Worm (Caenorhabditis elegans): Measurements from ENCODE around the gene T14B4.20.

ce11 chrII:6726814-6727213 lies 10.1 kb downstream of the T14B4.20 start:
- TF ChIP-seq pha-4 (tag; optimal IDR thresholded peaks at IDR 0.05) (no peak), ztf-26 (tag; optimal IDR thresholded peaks at IDR 0.05) (no peak), F57A8.1 (GFP tag; optimal IDR thresholded peaks at IDR 0.05) (no peak), ztf-22 (GFP tag; optimal IDR thresholded peaks at IDR 0.05) (no peak)
